Worm (Caenorhabditis elegans) whole organism, L3 larva: ENCODE results near the gene F42A10.6.

ENCODE experiments used
- ceh-9 ChIP-seq: sonication (generic microtip); optimal IDR thresholded peaks from 2 replicates; lab custom pipeline; 2018; ENCODE audit warnings: missing biosample characterization, missing genetic modification characterization
- mdl-1 ChIP-seq: fragments of 150-350 bp; optimal IDR thresholded peaks from 2 replicates; lab custom pipeline; 2014; ENCODE audit warnings: missing biosample characterization, missing genetic modification characterization

- no peak for TF ChIP-seq mdl-1
- no peak for TF ChIP-seq ceh-9 (tag; lab: Kevin White, UChicago)
Measured at ce11 chrIII:6177631-6178030, 970 bp upstream of the F42A10.6 start.
